Worm (Caenorhabditis elegans): Measurements from ENCODE around the gene srz-1.

DNA sequence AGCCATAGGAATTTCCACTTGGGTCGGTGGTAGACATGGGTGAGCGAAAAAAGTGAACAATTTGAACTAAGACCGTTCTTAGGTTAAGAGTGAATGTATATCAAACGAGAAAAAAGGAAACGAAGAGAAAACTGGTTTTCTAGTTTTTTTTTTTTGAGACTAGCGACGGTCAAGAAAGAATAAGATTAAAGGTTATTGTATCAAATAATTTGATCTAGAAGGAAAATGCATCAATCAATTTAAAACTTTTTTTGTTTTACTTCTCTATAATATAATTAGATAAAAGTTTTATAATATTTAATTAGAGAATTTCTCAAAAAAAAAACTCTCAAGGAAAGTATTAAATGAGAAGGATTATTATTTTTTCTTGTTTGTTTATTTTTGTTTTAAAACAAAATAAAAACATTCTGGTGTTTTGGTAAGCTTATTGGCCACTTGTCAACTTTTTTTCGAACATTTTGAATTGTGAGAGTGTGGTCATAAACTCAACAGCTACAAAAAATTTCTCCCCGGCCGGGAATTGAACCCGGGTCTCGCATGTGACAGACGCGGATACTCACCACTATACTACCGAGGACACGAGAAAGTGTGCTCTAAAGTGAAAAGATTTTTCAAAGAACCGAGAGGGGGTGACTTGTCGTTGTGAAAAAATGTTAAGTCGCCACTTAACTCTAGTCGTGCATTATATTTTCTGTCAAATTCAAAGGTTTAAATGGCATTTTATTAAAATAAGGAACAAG is 30.3 kb upstream of the srz-1 start, which contains the start of gene W06G6.17:
- TF ChIP-seq pha-4 (tag; optimal IDR thresholded peaks at IDR 0.05): no peak
- no peak for TF ChIP-seq nhr-76 (tag; optimal IDR thresholded peaks at IDR 0.05)
- no peak for TF ChIP-seq elt-3 (tag; optimal IDR thresholded peaks at IDR 0.05)
